Worm (Caenorhabditis elegans): ENCODE results near the gene M02G9.4.

ce11 chrII:10345012-10345411 lies 27.9 kb downstream of the M02G9.4 start, which contains the start of gene pro-2:
- no peak for TF ChIP-seq fos-1 (tag; optimal IDR thresholded peaks at IDR 0.05)
- TF ChIP-seq blmp-1 (tag; optimal IDR thresholded peaks at IDR 0.05; ENCODE audit: insufficient read depth): no peak
- no peak for TF ChIP-seq mbf-1 (tag; optimal IDR thresholded peaks at IDR 0.05)
- TF ChIP-seq nhr-237 (tag; optimal IDR thresholded peaks at IDR 0.05): no peak
- no peak for TF ChIP-seq nhr-77 (tag; optimal IDR thresholded peaks at IDR 0.05)
- TF ChIP-seq mdl-1 (tag; optimal IDR thresholded peaks at IDR 0.05): no peak
- no peak for TF ChIP-seq ceh-82 (tag; optimal IDR thresholded peaks at IDR 0.05)
- no peak for TF ChIP-seq ZK546.5 (tag; optimal IDR thresholded peaks at IDR 0.05)
- TF ChIP-seq nhr-23 (tag; optimal IDR thresholded peaks at IDR 0.05): no peak
- no peak for TF ChIP-seq nhr-11 (tag; optimal IDR thresholded peaks at IDR 0.05)
- TF ChIP-seq nhr-25 (tag; optimal IDR thresholded peaks at IDR 0.05): no peak
- TF ChIP-seq R02D3.7 (tag; optimal IDR thresholded peaks at IDR 0.05): no peak
- TF ChIP-seq elt-1 (tag; optimal IDR thresholded peaks at IDR 0.05): no peak
- no peak for TF ChIP-seq F13H6.1 (tag; optimal IDR thresholded peaks at IDR 0.05)

Data from whole organism, L2 larva.